Fruit fly (Drosophila melanogaster): ENCODE measurements around the gene Ir68a.

The Ir68a gene

DNA sequence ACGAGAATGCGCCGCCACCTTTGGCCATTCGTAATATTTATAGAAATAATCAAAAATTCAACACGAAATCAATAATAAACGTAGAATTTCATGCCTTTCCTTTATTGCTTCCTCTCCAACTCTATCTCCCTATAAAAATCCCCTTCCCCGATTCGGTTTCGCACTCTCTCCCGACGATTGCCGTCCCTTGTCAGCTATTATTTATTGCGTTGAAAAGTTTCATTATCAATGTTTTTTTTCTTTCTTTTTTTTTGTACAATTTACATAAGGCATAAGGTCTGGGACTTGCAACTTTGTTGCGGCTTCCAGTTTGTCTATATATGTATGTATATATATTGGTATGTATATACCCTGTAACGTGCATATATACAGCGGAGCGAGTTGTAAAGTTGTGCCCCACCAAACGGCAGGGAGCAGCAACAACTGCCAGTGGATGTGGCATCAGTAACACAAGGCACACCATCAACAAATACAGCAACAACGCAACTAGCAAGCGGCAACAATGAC is 43.4 kb upstream of the Ir68a start:
- TF ChIP-seq cad (GFP tag; optimal IDR thresholded peaks at IDR 0.05) (no peak), stc (GFP tag; IDR thresholded peaks at IDR 0.05) (no peak), Rfx (GFP tag; IDR thresholded peaks at IDR 0.05) (peak; percentile 32; the same call in 1 of the 2 replicates), CG17328 (GFP tag; IDR thresholded peaks at IDR 0.05) (no peak), NFAT (GFP tag; IDR thresholded peaks at IDR 0.05) (0 out of 2 replicates have a peak, but pooled peaks have one; percentile 7), sqz (GFP tag; optimal IDR thresholded peaks at IDR 0.05) (peak; percentile 45), CG8290 (GFP tag; optimal IDR thresholded peaks at IDR 0.05) (no peak), CG8290 (tag; optimal IDR thresholded peaks at IDR 0.05) (peak in 1 of 2 experiments; percentile 24), sens (GFP tag) (peak; percentile 57), pho (GFP tag; optimal IDR thresholded peaks at IDR 0.05) (no peak), kni (GFP tag; optimal IDR thresholded peaks at IDR 0.05) (peak; percentile 65), CG16813 (GFP tag; IDR thresholded peaks at IDR 0.05; ENCODE audit: partially characterized antibody) (no peak), zfh1 (GFP tag; IDR thresholded peaks at IDR 0.05) (no peak), CG6175 (GFP tag; IDR thresholded peaks at IDR 0.05) (peak; percentile 17; the same call in 1 of the 3 replicates), D19B (GFP tag; optimal IDR thresholded peaks at IDR 0.05) (peak; percentile 20), Neu2 (GFP tag; optimal IDR thresholded peaks at IDR 0.05; ENCODE audit: borderline replicate concordance) (no peak), ara (GFP tag; IDR thresholded peaks at IDR 0.05) (0 out of 2 replicates have a peak, but pooled peaks have one; percentile 8), Asciz (GFP tag; optimal IDR thresholded peaks at IDR 0.05) (no peak), cwo (GFP tag; optimal IDR thresholded peaks at IDR 0.05) (peak; percentile 54), ATbp (GFP tag; optimal IDR thresholded peaks at IDR 0.05) (no peak), CG10321 (GFP tag; IDR thresholded peaks at IDR 0.05) (no peak), PHDP (tag; optimal IDR thresholded peaks at IDR 0.05) (no peak), Vsx1 (GFP tag; optimal IDR thresholded peaks at IDR 0.05) (no peak), ro (GFP tag; IDR thresholded peaks at IDR 0.05) (no peak), Oaz (GFP tag; IDR thresholded peaks at IDR 0.05) (no peak), CG17361 (GFP tag; IDR thresholded peaks at IDR 0.05) (no peak), CG11504 (tag; optimal IDR thresholded peaks at IDR 0.05) (peak; percentile 17), Med (GFP tag) (peak; percentile 8), nom (GFP tag; optimal IDR thresholded peaks at IDR 0.05) (no peak)

DNA sequence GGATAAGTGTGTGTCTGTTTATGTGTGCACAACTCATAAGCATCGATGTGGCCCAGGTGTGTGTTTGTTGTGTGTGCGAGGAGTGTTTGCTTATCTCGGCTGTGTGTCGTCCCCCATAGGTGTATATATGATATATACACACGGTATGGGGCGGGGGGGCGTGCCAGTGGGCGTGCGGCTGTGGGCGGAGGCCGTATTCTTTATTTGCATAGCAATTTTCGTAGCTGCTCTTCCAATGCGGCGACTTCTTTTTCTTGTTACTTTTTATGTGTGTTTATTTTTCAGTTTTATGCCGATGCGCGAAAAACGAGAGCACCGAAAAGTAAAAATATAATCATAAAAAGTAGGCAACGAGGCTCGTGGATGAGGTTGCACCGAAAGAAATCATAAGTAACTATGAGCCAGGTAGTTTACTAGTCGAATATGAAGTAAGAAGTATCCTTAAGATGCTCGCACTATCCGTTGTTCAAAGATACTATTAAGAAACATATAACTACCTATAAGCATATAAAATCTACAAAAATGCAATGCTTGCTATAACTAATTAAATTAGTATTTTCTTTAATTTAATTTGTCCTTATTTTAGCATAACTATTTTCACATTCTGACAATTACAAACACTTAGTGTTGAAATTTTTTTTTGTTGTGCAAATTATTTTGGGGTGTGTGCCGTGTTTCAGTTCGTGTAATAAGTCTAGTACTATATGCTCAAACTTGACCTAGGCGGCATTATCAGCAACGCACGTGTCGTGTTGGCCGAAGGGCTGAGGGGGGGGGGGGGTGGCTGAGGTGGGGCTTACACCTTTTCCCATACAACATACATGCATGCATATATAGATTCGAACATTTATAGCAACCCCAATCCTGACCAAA is 42.7 kb upstream of the Ir68a start:
- no peak for TF ChIP-seq ap (GFP tag; IDR thresholded peaks at IDR 0.05)
- peak; percentile 90; the same call in 2 of the 3 replicates for TF ChIP-seq sr (GFP tag; IDR thresholded peaks at IDR 0.05)
- no peak for TF ChIP-seq zf30C (GFP tag; optimal IDR thresholded peaks at IDR 0.05)
- peak; percentile 50; the same call in 1 of the 2 replicates for TF ChIP-seq CG5953 (GFP tag; IDR thresholded peaks at IDR 0.05)
- no peak for TF ChIP-seq fru (optimal IDR thresholded peaks at IDR 0.05)
- TF ChIP-seq Six4 (GFP tag; optimal IDR thresholded peaks at IDR 0.05): no peak
- peak; percentile 55 for TF ChIP-seq grau (tag; optimal IDR thresholded peaks at IDR 0.05)
- peak; percentile 32; the same call in 1 of the 2 replicates for TF ChIP-seq wdn (GFP tag; IDR thresholded peaks at IDR 0.05)
- no peak for TF ChIP-seq Taf1 (GFP tag; IDR thresholded peaks at IDR 0.05)
- peak in 1 of 2 experiments; percentile 38 for TF ChIP-seq dpn (GFP tag; optimal IDR thresholded peaks at IDR 0.05)
- TF ChIP-seq unpg (GFP tag; optimal IDR thresholded peaks at IDR 0.05): no peak
- TF ChIP-seq CG6813 (GFP tag; optimal IDR thresholded peaks at IDR 0.05): peak; percentile 36
- peak; percentile 13 for TF ChIP-seq fd3F (GFP tag; optimal IDR thresholded peaks at IDR 0.05)
- TF ChIP-seq nau (GFP tag; optimal IDR thresholded peaks at IDR 0.05): no peak
- TF ChIP-seq toy (GFP tag; IDR thresholded peaks at IDR 0.05): no peak
- no peak for TF ChIP-seq h (optimal IDR thresholded peaks at IDR 0.05)
- TF ChIP-seq CG17186 (GFP tag; optimal IDR thresholded peaks at IDR 0.05): no peak
- TF ChIP-seq fd64A (GFP tag; optimal IDR thresholded peaks at IDR 0.05): no peak
- peak; percentile 50 for TF ChIP-seq Ssrp (tag; optimal IDR thresholded peaks at IDR 0.05)
- peak; percentile 1 for TF ChIP-seq CG12942 (GFP tag; optimal IDR thresholded peaks at IDR 0.05)
- no peak for TF ChIP-seq CG34224 (GFP tag; IDR thresholded peaks at IDR 0.05; ENCODE audit: partially characterized antibody)
- no peak for TF ChIP-seq ind (GFP tag; optimal IDR thresholded peaks at IDR 0.05)

All from whole organism, embryonic.